Worm (Caenorhabditis elegans): Measurements from ENCODE around the gene ZK112.4.

ZK112.4 gene

ce11 chrIII:7710066-7710465 lies 19.7 kb downstream of the ZK112.4 start (continued):
- TF ChIP-seq nhr-77 (tag; optimal IDR thresholded peaks at IDR 0.05) (no peak), lsy-2 (tag; optimal IDR thresholded peaks at IDR 0.05) (peak; percentile 41 to 88), snpc-4 (tag; optimal IDR thresholded peaks at IDR 0.05) (peak; percentile 58), nhr-25 (tag; optimal IDR thresholded peaks at IDR 0.05) (peak; percentile 71), mbf-1 (tag; optimal IDR thresholded peaks at IDR 0.05) (no peak), nhr-10 (tag; optimal IDR thresholded peaks at IDR 0.05) (peak; percentile 3), egl-27 (tag; optimal IDR thresholded peaks at IDR 0.05) (peak; percentile 25), ZK546.5 (tag; optimal IDR thresholded peaks at IDR 0.05) (no peak), ceh-82 (tag; optimal IDR thresholded peaks at IDR 0.05) (no peak), zag-1 (tag; optimal IDR thresholded peaks at IDR 0.05) (peak; percentile 62), nhr-129 (tag; optimal IDR thresholded peaks at IDR 0.05) (peak; percentile 94), R02D3.7 (tag; optimal IDR thresholded peaks at IDR 0.05) (no peak), sem-4 (tag; optimal IDR thresholded peaks at IDR 0.05) (peak; percentile 80), nhr-23 (tag; optimal IDR thresholded peaks at IDR 0.05) (no peak)

ce11 chrIII:7709391-7709790 lies 20.4 kb downstream of the ZK112.4 start, which contains the start of gene lin-13:
Gene lin-13 (minus strand): TSS chrIII:7709491.
- no peak for TF ChIP-seq ztf-11 (tag; optimal IDR thresholded peaks at IDR 0.05)
- TF ChIP-seq elt-3 (tag; optimal IDR thresholded peaks at IDR 0.05): no peak
- no peak for TF ChIP-seq F13H6.1 (tag; optimal IDR thresholded peaks at IDR 0.05)
- no peak for TF ChIP-seq aly-2 (tag; optimal IDR thresholded peaks at IDR 0.05)
- TF ChIP-seq lin-11 (tag; optimal IDR thresholded peaks at IDR 0.05): no peak
- no peak for TF ChIP-seq lsy-2 (tag; optimal IDR thresholded peaks at IDR 0.05)
- TF ChIP-seq nhr-23 (tag; optimal IDR thresholded peaks at IDR 0.05): no peak
- no peak for TF ChIP-seq nhr-237 (tag; optimal IDR thresholded peaks at IDR 0.05)
- no peak for TF ChIP-seq ceh-82 (tag; optimal IDR thresholded peaks at IDR 0.05)
- TF ChIP-seq R02D3.7 (tag; optimal IDR thresholded peaks at IDR 0.05): no peak

- TF ChIP-seq nhr-77 (tag; optimal IDR thresholded peaks at IDR 0.05) (no peak), ceh-82 (tag; optimal IDR thresholded peaks at IDR 0.05) (no peak), nhr-21 (tag; optimal IDR thresholded peaks at IDR 0.05) (no peak), peb-1 (tag; optimal IDR thresholded peaks at IDR 0.05) (no peak), alr-1 (tag; optimal IDR thresholded peaks at IDR 0.05) (no peak), ztf-11 (tag; optimal IDR thresholded peaks at IDR 0.05) (no peak), ama-1 (optimal IDR thresholded peaks at IDR 0.05) (no peak), mab-5 (tag; optimal IDR thresholded peaks at IDR 0.05) (no peak), gmeb-1 (tag; optimal IDR thresholded peaks at IDR 0.05) (no peak), fos-1 (tag; optimal IDR thresholded peaks at IDR 0.05) (no peak)
Observed at ce11 chrIII:7703474-7703873, 26.3 kb downstream of the ZK112.4 start.

DNA sequence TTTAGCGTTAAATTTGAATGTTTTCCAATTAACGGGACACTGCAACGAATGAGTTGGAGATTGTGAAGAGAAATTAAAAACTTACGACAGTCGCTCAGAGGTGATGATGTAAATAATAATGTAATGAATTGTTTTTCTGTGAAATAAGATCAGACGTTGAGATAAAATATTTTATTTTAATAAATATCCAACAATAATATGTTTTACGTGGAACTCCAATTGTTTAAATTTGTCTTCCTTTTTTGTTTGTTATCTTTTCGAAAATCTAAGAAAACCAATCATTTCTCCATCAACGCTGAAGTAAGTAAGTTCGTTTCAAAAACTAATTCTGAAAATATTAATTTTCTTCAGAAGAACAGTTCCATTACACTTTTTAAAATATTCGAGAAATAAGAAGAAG lies 35.5 kb downstream of the ZK112.4 start, which contains the start of gene C18H2.5:
C18H2.5 (minus strand) TSS at position 101 of the 400 bp plus-strand sequence.
- TF ChIP-seq nhr-23 (tag; optimal IDR thresholded peaks at IDR 0.05): no peak
- TF ChIP-seq nhr-11 (tag; optimal IDR thresholded peaks at IDR 0.05): no peak
- no peak for TF ChIP-seq nhr-237 (tag; optimal IDR thresholded peaks at IDR 0.05)
- no peak for TF ChIP-seq C34F6.9 (tag; optimal IDR thresholded peaks at IDR 0.05)
- no peak for TF ChIP-seq gmeb-1 (tag; optimal IDR thresholded peaks at IDR 0.05)
- TF ChIP-seq nhr-12 (tag; optimal IDR thresholded peaks at IDR 0.05): no peak

DNA sequence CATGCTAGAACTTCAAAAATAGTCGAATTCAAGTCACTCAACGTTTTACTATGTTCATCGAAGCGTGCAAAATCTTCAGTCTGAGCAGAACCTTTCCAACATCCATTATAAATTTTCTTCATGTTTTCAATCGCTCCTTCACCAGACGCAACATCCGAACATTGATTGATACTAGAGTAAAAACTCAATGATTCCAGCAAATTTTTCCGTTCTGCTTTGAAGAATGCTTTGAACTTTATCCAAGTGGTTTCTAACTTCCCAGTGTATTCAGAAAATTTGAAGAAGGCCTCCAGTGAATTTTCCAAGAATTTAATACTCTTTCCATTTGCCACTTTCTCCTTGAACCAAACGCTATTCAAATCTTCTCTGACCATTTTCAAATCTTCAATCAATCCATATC lies 37.5 kb downstream of the ZK112.4 start:
- TF ChIP-seq gmeb-1 (tag; optimal IDR thresholded peaks at IDR 0.05) (no peak), sem-4 (tag; optimal IDR thresholded peaks at IDR 0.05) (no peak)

Data from whole organism, L2 larva.